Worm (Caenorhabditis elegans) whole organism, early embryonic: Measurements from ENCODE around the gene C49F5.13.

Source experiments
- B0310.2 ChIP-seq: sonication (generic microtip); optimal IDR thresholded peaks from 2 replicates; lab custom pipeline; 2016; ENCODE audit warnings: mild to moderate bottlenecking, missing genetic modification characterization, missing compliant biosample characterization
- ama-1 ChIP-seq: fragments of 150-350 bp; optimal IDR thresholded peaks from 2 replicates; lab custom pipeline; 2014
- ceh-36 ChIP-seq: sonication (generic microtip); optimal IDR thresholded peaks from 2 replicates; lab custom pipeline; 2016; ENCODE audit warnings: missing genetic modification characterization, inconsistent platforms, missing compliant biosample characterization
- hmbx-1 ChIP-seq: sonication (generic microtip); optimal IDR thresholded peaks from 2 replicates; lab custom pipeline; 2016; ENCODE audit warnings: mild to moderate bottlenecking, missing genetic modification characterization, missing compliant biosample characterization
- hmg-4 ChIP-seq: fragments of 200-800 bp; sonication (Bioruptor generic); optimal IDR thresholded peaks from 2 replicates; lab custom pipeline; 2018; ENCODE audit warnings: mild to moderate bottlenecking, missing genetic modification characterization, missing compliant biosample characterization
- hnd-1 ChIP-seq: sonication (generic microtip); optimal IDR thresholded peaks from 2 replicates; lab custom pipeline; 2016; ENCODE audit warnings: missing genetic modification characterization, missing compliant biosample characterization
- pes-1 ChIP-seq: fragments of 200-800 bp; sonication (Bioruptor generic); IDR thresholded peaks from 2 replicates; pipeline ENCODE4 v1.3.6; 2022; ENCODE audit warnings: missing genetic modification reagents, missing genetic modification characterization, missing compliant biosample characterization

DNA sequence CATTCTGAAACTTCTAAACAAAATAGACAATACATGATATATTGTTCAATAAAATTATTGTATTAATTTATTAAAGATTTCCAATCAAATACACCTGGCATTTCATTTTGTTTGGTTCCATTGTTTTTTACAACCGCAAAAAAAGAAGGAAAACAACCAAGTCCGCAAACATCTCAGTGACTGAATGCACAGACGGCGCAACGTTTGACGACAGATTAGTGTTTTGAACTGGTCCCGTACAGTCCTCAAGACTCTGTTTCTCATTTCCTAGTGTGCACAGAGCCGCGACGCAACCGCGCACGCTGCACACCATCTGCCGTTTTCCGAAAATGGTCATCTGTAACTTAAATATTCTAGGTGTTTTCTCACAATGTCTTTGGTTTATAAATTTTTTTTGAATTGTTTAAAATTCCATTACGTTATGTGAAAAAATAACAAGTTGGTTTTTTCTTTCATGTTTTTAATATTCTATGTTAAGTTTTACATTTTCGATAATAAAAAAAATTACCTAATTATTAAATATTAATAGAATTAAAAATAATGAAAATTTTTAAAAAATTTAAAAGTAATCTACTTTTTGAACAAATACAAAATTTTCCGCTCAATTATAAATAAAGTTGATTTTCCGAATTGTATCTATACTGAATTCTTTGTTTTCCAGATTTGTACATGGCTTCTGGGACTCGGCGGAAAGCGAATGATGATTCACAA is 12.9 kb upstream of the C49F5.13 start, which contains the start of gene lsd-1:
- no peak for TF ChIP-seq ama-1 (lab: Kevin White, UChicago)
- TF ChIP-seq hmg-4 (GFP tag; lab: Kevin White, UChicago), result peak; percentile 7
- no peak for TF ChIP-seq hnd-1 (tag; lab: Kevin White, UChicago)
- TF ChIP-seq B0310.2 (tag; lab: Kevin White, UChicago), result no peak
- no peak for TF ChIP-seq hmbx-1 (tag; lab: Kevin White, UChicago)
- no peak for TF ChIP-seq pes-1 (GFP tag; lab: Robert Waterston, UW)
- TF ChIP-seq ceh-36 (tag; lab: Kevin White, UChicago), result no peak
